Fruit fly (Drosophila melanogaster) whole organism, embryonic: ENCODE data around the gene Cyp4ac2.

Experiments
- ATbp ChIP-seq: fragments of 200-800 bp; sonication (Bioruptor generic); optimal IDR thresholded peaks from 2 replicates; lab custom pipeline; 2017; ENCODE audit warnings: missing biosample characterization, mild to moderate bottlenecking, missing genetic modification characterization, missing genetic modification reagents
- CG10267 ChIP-seq: fragments of 200-800 bp; sonication (Bioruptor generic); optimal IDR thresholded peaks from 2 replicates; lab custom pipeline; 2018; ENCODE audit warnings: missing biosample characterization, mild to moderate bottlenecking, missing genetic modification characterization, moderate library complexity
- CG10366 ChIP-seq: fragments of 200-800 bp; sonication (Bioruptor generic); IDR thresholded peaks from 2 replicates; pipeline ENCODE4 v1.3.6; 2022; ENCODE audit warnings: missing biosample characterization, missing genetic modification characterization
- CG11247 ChIP-seq: fragments of 200-800 bp; sonication (Bioruptor generic); IDR thresholded peaks from 2 replicates; pipeline ENCODE4 v1.3.6; 2022; ENCODE audit warnings: missing biosample characterization, missing genetic modification characterization
- CG12299 ChIP-seq: fragments of 200-800 bp; sonication (Bioruptor generic); optimal IDR thresholded peaks from 2 replicates; lab custom pipeline; 2018; ENCODE audit warnings: missing biosample characterization, mild to moderate bottlenecking, missing genetic modification characterization
- CG1233 ChIP-seq: fragments of 200-800 bp; sonication (Bioruptor generic); optimal IDR thresholded peaks from 4 replicates; lab custom pipeline; 2018; ENCODE audit warnings: missing biosample characterization, mild to moderate bottlenecking, missing genetic modification characterization
- CG13424 ChIP-seq: fragments of 200-800 bp; sonication (Bioruptor generic); optimal IDR thresholded peaks from 2 replicates; lab custom pipeline; 2019; ENCODE audit warnings: missing biosample characterization, mild to moderate bottlenecking, missing genetic modification characterization, moderate library complexity
- CG15514 ChIP-seq: fragments of 200-800 bp; sonication (Bioruptor generic); optimal IDR thresholded peaks from 3 replicates; lab custom pipeline; 2017; ENCODE audit warnings: missing biosample characterization, missing genetic modification characterization, mild to moderate bottlenecking, moderate library complexity, missing genetic modification reagents
- CG15601 ChIP-seq: fragments of 200-800 bp; sonication (Bioruptor generic); optimal IDR thresholded peaks from 3 replicates; lab custom pipeline; 2019; ENCODE audit warnings: missing biosample characterization, mild to moderate bottlenecking, missing genetic modification characterization, moderate library complexity
- CG1603 ChIP-seq: fragments of 200-800 bp; sonication (Bioruptor generic); optimal IDR thresholded peaks from 2 replicates; lab custom pipeline; 2019; ENCODE audit warnings: missing biosample characterization, mild to moderate bottlenecking, missing genetic modification characterization, moderate library complexity
- CG16815 ChIP-seq: fragments of 200-800 bp; sonication (Bioruptor generic); optimal IDR thresholded peaks from 3 replicates; lab custom pipeline; 2017; ENCODE audit warnings: missing biosample characterization, mild to moderate bottlenecking, missing genetic modification characterization
- CG17829 ChIP-seq: fragments of 200-800 bp; optimal IDR thresholded peaks from 2 replicates; lab custom pipeline; 2019; ENCODE audit warnings: missing biosample characterization, mild to moderate bottlenecking, missing genetic modification characterization, moderate library complexity
- CG4707 ChIP-seq: fragments of 200-800 bp; sonication (Bioruptor generic); optimal IDR thresholded peaks from 2 replicates; lab custom pipeline; 2018; ENCODE audit warnings: missing biosample characterization, mild to moderate bottlenecking, missing genetic modification characterization, moderate library complexity
- CG9727 ChIP-seq: fragments of 200-800 bp; sonication (Bioruptor generic); optimal IDR thresholded peaks from 3 replicates; lab custom pipeline; 2017; ENCODE audit warnings: missing biosample characterization, mild to moderate bottlenecking, missing genetic modification characterization
- CG9817 ChIP-seq: fragments of 200-800 bp; sonication (Bioruptor generic); optimal IDR thresholded peaks from 2 replicates; lab custom pipeline; 2018; ENCODE audit warnings: missing biosample characterization, mild to moderate bottlenecking, missing genetic modification characterization, moderate library complexity
- Deaf1 ChIP-seq: fragments of 200-800 bp; optimal IDR thresholded peaks from 3 replicates; lab custom pipeline; 2019; ENCODE audit warnings: missing biosample characterization, mild to moderate bottlenecking, missing genetic modification characterization, moderate library complexity
- Dek ChIP-seq: fragments of 200-800 bp; sonication (Bioruptor generic); optimal IDR thresholded peaks from 3 replicates; lab custom pipeline; 2019; ENCODE audit warnings: missing biosample characterization, mild to moderate bottlenecking, missing genetic modification characterization, moderate library complexity
- E2f1 ChIP-seq: fragments of 200-800 bp; sonication (Bioruptor generic); IDR thresholded peaks from 2 replicates; pipeline ENCODE4 v1.3.6; 2022; ENCODE audit warnings: missing biosample characterization, missing genetic modification characterization
- Fer3 ChIP-seq: fragments of 200-800 bp; sonication (Bioruptor generic); optimal IDR thresholded peaks from 2 replicates; lab custom pipeline; 2018; ENCODE audit warnings: missing biosample characterization, mild to moderate bottlenecking, missing genetic modification characterization, moderate library complexity
- Gug ChIP-seq: fragments of 200-800 bp; sonication (Bioruptor generic); IDR thresholded peaks from 4 replicates; pipeline ENCODE4 v1.3.6; 2022; ENCODE audit warnings: missing biosample characterization, missing genetic modification characterization
- HmgD ChIP-seq: fragments of 200-800 bp; sonication (Bioruptor generic); optimal IDR thresholded peaks from 3 replicates; lab custom pipeline; 2016; ENCODE audit warnings: missing biosample characterization, missing genetic modification characterization
- Hmr ChIP-seq: fragments of 200-800 bp; sonication (Bioruptor generic); optimal IDR thresholded peaks from 3 replicates; lab custom pipeline; 2017; ENCODE audit warnings: mild to moderate bottlenecking, missing biosample characterization, missing genetic modification reagents, missing genetic modification characterization
- Lhr ChIP-seq: fragments of 200-800 bp; sonication (Bioruptor generic); optimal IDR thresholded peaks from 3 replicates; lab custom pipeline; 2017; ENCODE audit warnings: mild to moderate bottlenecking, missing biosample characterization, missing genetic modification reagents, missing genetic modification characterization
- Med ChIP-seq: fragments of 200-800 bp; sonication (Bioruptor generic); peaks from one replicate; lab custom pipeline; 2016; ENCODE audit warnings: missing biosample characterization, missing genetic modification characterization, mild to moderate bottlenecking, inconsistent platforms, moderate library complexity
- Myb ChIP-seq: fragments of 200-800 bp; sonication (Bioruptor generic); optimal IDR thresholded peaks from 2 replicates; lab custom pipeline; 2016; ENCODE audit warnings: missing biosample characterization, missing genetic modification characterization
- Opbp ChIP-seq: fragments of 200-800 bp; sonication (Bioruptor generic); IDR thresholded peaks from 3 replicates; pipeline ENCODE4 v1.3.6; 2022; ENCODE audit warnings: missing biosample characterization, missing genetic modification characterization; ENCODE audit not compliant: partially characterized antibody
- Six4 ChIP-seq: fragments of 200-800 bp; sonication (Bioruptor generic); optimal IDR thresholded peaks from 2 replicates; lab custom pipeline; 2016; ENCODE audit warnings: missing biosample characterization, missing genetic modification characterization
- ap ChIP-seq: fragments of 200-800 bp; sonication (Bioruptor generic); IDR thresholded peaks from 2 replicates; pipeline ENCODE4 v1.3.6; 2022; ENCODE audit warnings: missing biosample characterization, missing genetic modification characterization
- chif ChIP-seq, 2 experiments: fragments of 200-800 bp; sonication (Bioruptor generic); optimal IDR thresholded peaks; 3 replicates each; lab custom pipeline; 2016; ENCODE audit warnings: missing biosample characterization in 2 of 2, missing genetic modification characterization in 2 of 2
- en ChIP-seq: fragments of 200-800 bp; sonication (Bioruptor generic); optimal IDR thresholded peaks from 2 replicates; lab custom pipeline; 2016; ENCODE audit warnings: missing biosample characterization, missing genetic modification characterization
- ewg ChIP-seq: fragments of 200-800 bp; sonication (Bioruptor generic); optimal IDR thresholded peaks from 3 replicates; lab custom pipeline; 2017; ENCODE audit warnings: mild to moderate bottlenecking, missing biosample characterization, missing genetic modification reagents, missing genetic modification characterization
- exex ChIP-seq: fragments of 200-800 bp; sonication (Bioruptor generic); optimal IDR thresholded peaks from 4 replicates; lab custom pipeline; 2018; ENCODE audit warnings: missing biosample characterization, mild to moderate bottlenecking, missing genetic modification characterization, moderate library complexity
- hbn ChIP-seq: fragments of 200-800 bp; sonication (Bioruptor generic); IDR thresholded peaks from 2 replicates; pipeline ENCODE4 v1.3.6; 2022; ENCODE audit warnings: missing biosample characterization, missing genetic modification characterization; ENCODE audit not compliant: partially characterized antibody
- ken ChIP-seq: fragments of 200-800 bp; sonication (Bioruptor generic); IDR thresholded peaks from 3 replicates; pipeline ENCODE4 v1.3.6; 2022; ENCODE audit warnings: missing biosample characterization, missing genetic modification characterization
- kni ChIP-seq: fragments of 200-800 bp; sonication (Bioruptor generic); optimal IDR thresholded peaks from 3 replicates; lab custom pipeline; 2017; ENCODE audit warnings: mild to moderate bottlenecking, missing biosample characterization, missing genetic modification reagents, missing genetic modification characterization
- nerfin-1 ChIP-seq: fragments of 200-800 bp; sonication (Bioruptor generic); optimal IDR thresholded peaks from 3 replicates; lab custom pipeline; 2019; ENCODE audit warnings: missing biosample characterization, mild to moderate bottlenecking, missing genetic modification characterization, moderate library complexity
- otp ChIP-seq: fragments of 200-800 bp; sonication (Bioruptor generic); IDR thresholded peaks from 3 replicates; pipeline ENCODE4, ENCODE4 v1.3.6; 2022; ENCODE audit warnings: missing biosample characterization, missing genetic modification characterization
- prd ChIP-seq, 3 experiments: fragments of >200 bp in 2 of 3; fragments of 200-800 bp in 1 of 3; sonication (Bioruptor generic) in 1 of 3; optimal IDR thresholded peaks in 2 of 3; IDR thresholded peaks in 1 of 3; 2 replicates in 2 of 3; 3 replicates in 1 of 3; pipeline versions ENCODE4 v1.3.6 to Lab custom; 2017 to 2022; ENCODE audit warnings: missing biosample characterization in 1 of 3, missing genetic modification characterization in 1 of 3
- rib ChIP-seq: fragments of 200-800 bp; sonication (Bioruptor generic); IDR thresholded peaks from 2 replicates; pipeline ENCODE4 v1.3.6; 2022; ENCODE audit warnings: missing biosample characterization, missing genetic modification characterization
- salm ChIP-seq: fragments of 200-800 bp; sonication (Bioruptor generic); optimal IDR thresholded peaks from 2 replicates; lab custom pipeline; 2018; ENCODE audit warnings: missing biosample characterization, mild to moderate bottlenecking, missing genetic modification characterization
- sd ChIP-seq: fragments of 200-800 bp; sonication (Bioruptor generic); optimal IDR thresholded peaks from 3 replicates; lab custom pipeline; 2018; ENCODE audit warnings: missing biosample characterization, mild to moderate bottlenecking, missing genetic modification characterization, moderate library complexity
- sens ChIP-seq: fragments of 200-800 bp; sonication (Bioruptor generic); peaks from one replicate; lab custom pipeline; 2016; ENCODE audit warnings: missing biosample characterization, missing genetic modification characterization
- seq ChIP-seq: fragments of 200-800 bp; sonication (Bioruptor generic); IDR thresholded peaks from 2 replicates; pipeline ENCODE4 v1.3.6; 2022; ENCODE audit warnings: missing biosample characterization, missing genetic modification characterization
- tll ChIP-seq, 2 experiments: fragments of 200-800 bp in 1 of 2; fragments of >200 bp in 1 of 2; sonication (Bioruptor generic) in 1 of 2; optimal IDR thresholded peaks; 2 replicates each; lab custom pipeline; 2017 to 2019; ENCODE audit warnings: missing biosample characterization in 2 of 2, missing genetic modification characterization in 2 of 2, mild to moderate bottlenecking in 1 of 2, moderate library complexity in 1 of 2
- wek ChIP-seq: fragments of 200-800 bp; sonication (Bioruptor generic); optimal IDR thresholded peaks from 3 replicates; lab custom pipeline; 2018; ENCODE audit warnings: missing biosample characterization, mild to moderate bottlenecking, missing genetic modification characterization, moderate library complexity
- z ChIP-seq: fragments of 200-800 bp; sonication (Bioruptor generic); IDR thresholded peaks from 3 replicates; pipeline ENCODE4 v1.3.6; 2022; ENCODE audit warnings: missing biosample characterization, missing genetic modification characterization
- zf30C ChIP-seq: fragments of 200-800 bp; sonication (Bioruptor generic); optimal IDR thresholded peaks from 3 replicates; lab custom pipeline; 2018; ENCODE audit warnings: missing biosample characterization, mild to moderate bottlenecking, missing genetic modification characterization
- zfh1 ChIP-seq: fragments of 200-800 bp; sonication (Bioruptor generic); IDR thresholded peaks from 3 replicates; pipeline ENCODE4 v1.3.6; 2022; ENCODE audit warnings: missing biosample characterization, missing genetic modification characterization

Cyp4ac2 gene

dm6 chr2L:5245363-5245892 lies 20.8 kb upstream of the Cyp4ac2 start (continued):
- TF ChIP-seq tll (GFP tag; optimal IDR thresholded peaks at IDR 0.05; lab: Kevin White, UChicago) (no peak), salm (tag; lab: Kevin White, UChicago) (peak; percentile 18), exex (tag; lab: Kevin White, UChicago) (no peak), sd (peak; percentile 66), Fer3 (no peak), CG13424 (tag; lab: Kevin White, UChicago) (peak; percentile 30), CG9817 (tag; lab: Kevin White, UChicago) (no peak), seq (no peak), CG1233 (GFP tag; lab: Kevin White, UChicago) (peak; percentile 42), CG15514 (GFP tag; lab: Kevin White, UChicago) (no peak), CG17829 (tag; lab: Kevin White, UChicago) (peak; percentile 74), CG9727 (GFP tag; lab: Kevin White, UChicago) (peak; percentile 38), Opbp (GFP tag; lab: Robert Waterston, UW) (no peak), en (peak; percentile 3), ap (GFP tag; lab: Robert Waterston, UW) (no peak), otp (GFP tag; lab: Robert Waterston, UW) (0 out of 3 replicates have a peak, but pooled peaks have one; percentile 34), CG11247 (GFP tag; lab: Robert Waterston, UW) (no peak), hbn (no peak), Hmr (GFP tag; lab: Kevin White, UChicago) (no peak), sens (peak; percentile 95), prd (optimal IDR thresholded peaks at IDR 0.05; lab: Kevin White, UChicago) (no peak), prd (GFP tag; IDR thresholded peaks at IDR 0.05; lab: Robert Waterston, UW) (peak; percentile 52; the same call in 2 of the 3 replicates), ewg (GFP tag; lab: Kevin White, UChicago) (peak; percentile 33), CG16815 (GFP tag; lab: Kevin White, UChicago) (peak; percentile 18), CG15601 (tag; lab: Kevin White, UChicago) (peak; percentile 39), rib (GFP tag; lab: Robert Waterston, UW) (no peak), Myb (GFP tag; lab: Kevin White, UChicago) (peak; percentile 7), z (GFP tag; lab: Robert Waterston, UW) (no peak), zfh1 (GFP tag; lab: Robert Waterston, UW) (peak; percentile 73; the same call in 2 of the 3 replicates), E2f1 (no peak; the same call in 1 of the 2 replicates), CG12299 (tag; lab: Kevin White, UChicago) (no peak), Dek (tag; lab: Kevin White, UChicago) (no peak), nerfin-1 (tag; lab: Kevin White, UChicago) (peak; percentile 35), wek (peak; percentile 7), Med (GFP tag; lab: Kevin White, UChicago) (peak; percentile 72), CG10366 (GFP tag; lab: Robert Waterston, UW) (0 out of 2 replicates have a peak, but pooled peaks have one; percentile 10), CG10267 (peak; percentile 44), Deaf1 (tag; lab: Kevin White, UChicago) (no peak), Gug (GFP tag; lab: Robert Waterston, UW) (no peak), HmgD (GFP tag; lab: Kevin White, UChicago) (peak; percentile 2), Lhr (GFP tag; lab: Kevin White, UChicago) (peak; percentile 31), kni (GFP tag; lab: Kevin White, UChicago) (peak; percentile 92), ken (GFP tag; lab: Robert Waterston, UW) (peak; percentile 59; the same call in 2 of the 3 replicates), chif (GFP tag; optimal IDR thresholded peaks at IDR 0.05; lab: Kevin White, UChicago) (peak; percentile 22 to 62), zf30C (GFP tag; lab: Kevin White, UChicago) (peak; percentile 80), CG4707 (GFP tag; lab: Kevin White, UChicago) (peak; percentile 21), Six4 (GFP tag; lab: Kevin White, UChicago) (peak; percentile 26), ATbp (peak; percentile 55), CG1603 (peak; percentile 78)
